Fruit fly (Drosophila melanogaster) whole organism, pupa: ENCODE data around the gene CG34008.
A peak's percentile ranks its signal among the peaks of the same experiment; 100 is the strongest.

Experiments
- CG10348 ChIP-seq: fragments of 200-800 bp; sonication (Bioruptor generic); IDR thresholded peaks from 2 replicates; pipeline ENCODE4 v1.3.6; 2022; ENCODE audit warnings: missing biosample characterization, missing genetic modification characterization
- CG12605 ChIP-seq: fragments of 200-800 bp; sonication (Bioruptor generic); IDR thresholded peaks from 2 replicates; pipeline ENCODE4 v1.3.6; 2022; ENCODE audit warnings: missing biosample characterization, missing genetic modification characterization
- CG13204 ChIP-seq: fragments of 200-800 bp; sonication (Bioruptor generic); optimal IDR thresholded peaks from 2 replicates; lab custom pipeline; 2018; ENCODE audit warnings: missing biosample characterization, mild to moderate bottlenecking, missing genetic modification characterization, moderate library complexity
- CG14655 ChIP-seq: fragments of 200-800 bp; sonication (Bioruptor generic); optimal IDR thresholded peaks from 3 replicates; lab custom pipeline; 2017; ENCODE audit warnings: mild to moderate bottlenecking, missing biosample characterization, missing genetic modification reagents, missing genetic modification characterization
- CG15710 ChIP-seq: fragments of 200-800 bp; sonication (Bioruptor generic); optimal IDR thresholded peaks from 2 replicates; lab custom pipeline; 2018; ENCODE audit warnings: missing biosample characterization, mild to moderate bottlenecking, missing genetic modification characterization, moderate library complexity
- CG17806 ChIP-seq: fragments of 200-800 bp; sonication (Bioruptor generic); optimal IDR thresholded peaks from 2 replicates; lab custom pipeline; 2018; ENCODE audit warnings: missing biosample characterization, mild to moderate bottlenecking, missing genetic modification characterization, moderate library complexity
- CG32121 ChIP-seq: fragments of 200-800 bp; sonication (Bioruptor generic); IDR thresholded peaks from 2 replicates; pipeline ENCODE4 v1.3.6; 2022; ENCODE audit warnings: missing biosample characterization, missing genetic modification characterization
- CG34367 ChIP-seq: fragments of 200-800 bp; sonication (Bioruptor generic); optimal IDR thresholded peaks from 2 replicates; lab custom pipeline; 2018; ENCODE audit warnings: missing biosample characterization, mild to moderate bottlenecking, missing genetic modification characterization
- CG4496 ChIP-seq: fragments of 200-800 bp; sonication (Bioruptor generic); IDR thresholded peaks from 3 replicates; pipeline ENCODE4 v1.3.6; 2022; ENCODE audit warnings: missing biosample characterization, missing genetic modification characterization
- CG8159 ChIP-seq: fragments of 200-800 bp; sonication (Bioruptor generic); optimal IDR thresholded peaks from 3 replicates; lab custom pipeline; 2018; ENCODE audit warnings: missing biosample characterization, mild to moderate bottlenecking, missing genetic modification characterization, moderate library complexity
- CG8301 ChIP-seq: fragments of 200-800 bp; sonication (Bioruptor generic); optimal IDR thresholded peaks from 2 replicates; lab custom pipeline; 2018; ENCODE audit warnings: missing biosample characterization, mild to moderate bottlenecking, missing genetic modification characterization
- CG9948 ChIP-seq: fragments of 200-800 bp; sonication (Bioruptor generic); optimal IDR thresholded peaks from 2 replicates; lab custom pipeline; 2018; ENCODE audit warnings: missing biosample characterization, mild to moderate bottlenecking, missing genetic modification characterization, moderate library complexity
- D1 ChIP-seq: fragments of 200-800 bp; sonication (Bioruptor generic); optimal IDR thresholded peaks from 2 replicates; lab custom pipeline; 2018; ENCODE audit warnings: missing biosample characterization, mild to moderate bottlenecking, missing genetic modification characterization, moderate library complexity
- EcR ChIP-seq: fragments of 200-800 bp; sonication (Bioruptor generic); optimal IDR thresholded peaks from 3 replicates; lab custom pipeline; 2019; ENCODE audit warnings: missing biosample characterization, missing genetic modification characterization, mild to moderate bottlenecking, moderate library complexity, missing genetic modification reagents
- Ets98B ChIP-seq: fragments of 200-800 bp; sonication (Bioruptor generic); IDR thresholded peaks from 2 replicates; pipeline ENCODE4 v1.3.6; 2022; ENCODE audit warnings: missing biosample characterization, missing genetic modification characterization
- Pif1A ChIP-seq: fragments of 200-800 bp; sonication (Bioruptor generic); optimal IDR thresholded peaks from 3 replicates; lab custom pipeline; 2016; ENCODE audit warnings: missing biosample characterization, missing genetic modification characterization
- Pif1B ChIP-seq: fragments of 200-800 bp; sonication (Bioruptor generic); optimal IDR thresholded peaks from 3 replicates; lab custom pipeline; 2016; ENCODE audit warnings: missing biosample characterization, missing genetic modification characterization
- Snoo ChIP-seq: fragments of 200-800 bp; sonication (Bioruptor generic); optimal IDR thresholded peaks from 3 replicates; lab custom pipeline; 2017; ENCODE audit warnings: missing biosample characterization, mild to moderate bottlenecking, missing genetic modification characterization, inconsistent platforms
- fd96Ca ChIP-seq: fragments of 200-800 bp; sonication (Bioruptor generic); IDR thresholded peaks from 3 replicates; pipeline ENCODE4 v1.3.6; 2022; ENCODE audit warnings: missing biosample characterization, missing genetic modification characterization
- gl ChIP-seq: fragments of 200-800 bp; sonication (Bioruptor generic); optimal IDR thresholded peaks from 2 replicates; lab custom pipeline; 2018; ENCODE audit warnings: missing biosample characterization, mild to moderate bottlenecking, missing genetic modification characterization
- rn ChIP-seq: fragments of 200-800 bp; sonication (Bioruptor generic); IDR thresholded peaks from 2 replicates; pipeline ENCODE4 v1.3.6; 2022; ENCODE audit warnings: missing biosample characterization, missing genetic modification characterization

The CG34008 gene

dm6 chr3R:20597407-20598325 lies 16.3 kb upstream of the CG34008 start:
- TF ChIP-seq CG17806 (tag; lab: Kevin White, UChicago) (no peak), CG13204 (GFP tag; lab: Kevin White, UChicago) (peak; percentile 41)

dm6 chr3R:20596337-20596962 lies 15.1 kb upstream of the CG34008 start:
- TF ChIP-seq CG14655 (GFP tag; lab: Kevin White, UChicago) (no peak), CG9948 (no peak), CG34367 (tag; lab: Kevin White, UChicago) (no peak), CG8159 (tag; lab: Kevin White, UChicago) (no peak), Ets98B (GFP tag; lab: Robert Waterston, UW) (no peak), Pif1B (GFP tag; lab: Kevin White, UChicago) (no peak), Pif1A (GFP tag; lab: Kevin White, UChicago) (no peak), CG8301 (tag; lab: Kevin White, UChicago) (no peak), EcR (GFP tag; lab: Kevin White, UChicago) (no peak), D1 (tag; lab: Kevin White, UChicago) (no peak), CG15710 (no peak), CG4496 (GFP tag; lab: Robert Waterston, UW) (no peak), CG12605 (GFP tag; lab: Robert Waterston, UW) (no peak), fd96Ca (no peak), CG10348 (GFP tag; lab: Robert Waterston, UW) (no peak), CG17806 (tag; lab: Kevin White, UChicago) (no peak), CG13204 (GFP tag; lab: Kevin White, UChicago) (no peak), CG32121 (GFP tag; lab: Robert Waterston, UW) (no peak)

dm6 chr3R:20595901-20596300 lies 14.6 kb upstream of the CG34008 start:
- TF ChIP-seq CG12605 (GFP tag; lab: Robert Waterston, UW): no peak
- TF ChIP-seq rn (GFP tag; lab: Robert Waterston, UW): no peak
- no peak for TF ChIP-seq CG34367 (tag; lab: Kevin White, UChicago)
- no peak for TF ChIP-seq Ets98B (GFP tag; lab: Robert Waterston, UW)
- no peak for TF ChIP-seq D1 (tag; lab: Kevin White, UChicago)
- TF ChIP-seq CG9948: no peak
- TF ChIP-seq Pif1A (GFP tag; lab: Kevin White, UChicago): no peak
- TF ChIP-seq Pif1B (GFP tag; lab: Kevin White, UChicago): no peak
- no peak for TF ChIP-seq Snoo (tag; lab: Kevin White, UChicago)
- no peak for TF ChIP-seq EcR (GFP tag; lab: Kevin White, UChicago)
- no peak for TF ChIP-seq CG10348 (GFP tag; lab: Robert Waterston, UW)
- no peak for TF ChIP-seq CG4496 (GFP tag; lab: Robert Waterston, UW)
- no peak for TF ChIP-seq CG8159 (tag; lab: Kevin White, UChicago)
- TF ChIP-seq gl (tag; lab: Kevin White, UChicago): no peak
- TF ChIP-seq CG13204 (GFP tag; lab: Kevin White, UChicago): no peak
- TF ChIP-seq CG8301 (tag; lab: Kevin White, UChicago): no peak
- no peak for TF ChIP-seq CG15710

dm6 chr3R:20595145-20595812 lies 14.0 kb upstream of the CG34008 start:
- TF ChIP-seq CG8301 (tag; lab: Kevin White, UChicago): peak; percentile 18
- peak; percentile 12 for TF ChIP-seq CG8159 (tag; lab: Kevin White, UChicago)
- no peak for TF ChIP-seq Pif1A (GFP tag; lab: Kevin White, UChicago)
- peak; percentile 59 for TF ChIP-seq CG14655 (GFP tag; lab: Kevin White, UChicago)
- peak; percentile 20 for TF ChIP-seq CG17806 (tag; lab: Kevin White, UChicago)
- no peak for TF ChIP-seq fd96Ca

- peak; percentile 76 for TF ChIP-seq CG4496 (GFP tag; lab: Robert Waterston, UW)
- peak; percentile 90 for TF ChIP-seq CG34367 (tag; lab: Kevin White, UChicago)
- peak; percentile 82 for TF ChIP-seq Pif1A (GFP tag; lab: Kevin White, UChicago)
- TF ChIP-seq CG14655 (GFP tag; lab: Kevin White, UChicago): peak; percentile 95
- TF ChIP-seq CG10348 (GFP tag; lab: Robert Waterston, UW): peak; percentile 8; the same call in 1 of the 2 replicates
- peak; percentile 98 for TF ChIP-seq CG9948
- peak; percentile 83 for TF ChIP-seq CG13204 (GFP tag; lab: Kevin White, UChicago)
- peak; percentile 75; the same call in 1 of the 2 replicates for TF ChIP-seq rn (GFP tag; lab: Robert Waterston, UW)
- peak; percentile 74 for TF ChIP-seq Snoo (tag; lab: Kevin White, UChicago)
- peak; percentile 89 for TF ChIP-seq CG8301 (tag; lab: Kevin White, UChicago)
- TF ChIP-seq EcR (GFP tag; lab: Kevin White, UChicago): peak; percentile 54
- TF ChIP-seq Pif1B (GFP tag; lab: Kevin White, UChicago): peak; percentile 76
- peak; percentile 98 for TF ChIP-seq CG8159 (tag; lab: Kevin White, UChicago)
- TF ChIP-seq gl (tag; lab: Kevin White, UChicago): peak; percentile 60
- TF ChIP-seq Ets98B (GFP tag; lab: Robert Waterston, UW): peak; percentile 74
- peak; percentile 95 for TF ChIP-seq CG17806 (tag; lab: Kevin White, UChicago)
- peak; percentile 96 for TF ChIP-seq D1 (tag; lab: Kevin White, UChicago)
- peak; percentile 96 for TF ChIP-seq CG15710
- peak; percentile 35; the same call in 1 of the 3 replicates for TF ChIP-seq fd96Ca
- peak; percentile 70 for TF ChIP-seq CG32121 (GFP tag; lab: Robert Waterston, UW)
- TF ChIP-seq CG12605 (GFP tag; lab: Robert Waterston, UW): peak; percentile 83
Observed at dm6 chr3R:20594194-20595144, 13.1 kb upstream of the CG34008 start.
